Worm (Caenorhabditis elegans) whole organism, L3 larva: Measurements from ENCODE around the gene srh-220.

ENCODE experiments used
- ama-1 ChIP-seq: fragments of 150-350 bp; optimal IDR thresholded peaks from 2 replicates; lab custom pipeline; 2018
- fos-1 ChIP-seq: fragments of 150-350 bp; optimal IDR thresholded peaks from 2 replicates; lab custom pipeline; 2014; ENCODE audit warnings: missing biosample characterization, missing genetic modification characterization
- jun-1 ChIP-seq: fragments of 150-350 bp; optimal IDR thresholded peaks from 2 replicates; lab custom pipeline; 2014; ENCODE audit warnings: missing biosample characterization, missing genetic modification reagents, missing genetic modification characterization
- nhr-11 ChIP-seq: fragments of 150-350 bp; optimal IDR thresholded peaks from 2 replicates; lab custom pipeline; 2014; ENCODE audit warnings: missing biosample characterization, missing genetic modification characterization
- nhr-25 ChIP-seq: sonication (generic microtip); optimal IDR thresholded peaks from 2 replicates; lab custom pipeline; 2017; ENCODE audit warnings: missing biosample characterization, missing genetic modification characterization
- pqm-1 ChIP-seq: fragments of 150-350 bp; optimal IDR thresholded peaks from 2 replicates; lab custom pipeline; 2017; ENCODE audit warnings: missing biosample characterization, missing genetic modification characterization, inconsistent platforms
- tbx-2 ChIP-seq: sonication (generic microtip); optimal IDR thresholded peaks from 2 replicates; lab custom pipeline; 2016; ENCODE audit warnings: mild to moderate bottlenecking, missing genetic modification characterization, missing compliant biosample characterization
- unc-62 ChIP-seq: fragments of 150-350 bp; sonication (generic microtip); optimal IDR thresholded peaks from 4 replicates; lab custom pipeline; 2014; ENCODE audit warnings: missing biosample characterization, missing genetic modification reagents, missing genetic modification characterization
- ztf-4 ChIP-seq: fragments of 150-350 bp; optimal IDR thresholded peaks from 2 replicates; lab custom pipeline; 2014; ENCODE audit warnings: missing biosample characterization, missing genetic modification characterization

DNA sequence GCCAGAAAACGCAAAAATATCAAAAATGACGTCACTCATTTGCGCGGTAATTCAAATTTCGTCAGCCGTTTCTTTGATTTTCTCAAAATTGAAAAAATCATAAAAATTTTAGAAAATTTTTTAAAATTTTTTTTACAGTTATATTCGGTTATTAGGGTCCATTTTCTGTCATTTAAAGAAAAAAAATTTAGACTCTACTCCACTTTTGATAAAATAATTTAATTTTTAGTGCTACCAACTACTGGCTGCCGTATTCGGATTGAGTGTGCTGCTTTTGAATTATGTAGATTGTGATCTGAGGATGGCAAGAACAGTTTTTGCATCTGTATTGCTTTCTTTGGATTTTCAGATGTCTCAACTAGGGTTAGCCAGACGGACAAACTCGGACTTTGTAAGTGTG is 15.2 kb downstream of the srh-220 start, which contains the start of gene Y46C8AM.1:
- TF ChIP-seq pqm-1 (no peak), nhr-11 (no peak), ztf-4 (tag; lab: Kevin White, UChicago) (no peak), jun-1 (tag; lab: Kevin White, UChicago) (no peak), tbx-2 (no peak), fos-1 (tag; lab: Kevin White, UChicago) (no peak), ama-1 (no peak), unc-62 (no peak), nhr-25 (tag; lab: Kevin White, UChicago) (no peak)
